Fruit fly (Drosophila melanogaster): ENCODE results near the gene CG33927.

DNA sequence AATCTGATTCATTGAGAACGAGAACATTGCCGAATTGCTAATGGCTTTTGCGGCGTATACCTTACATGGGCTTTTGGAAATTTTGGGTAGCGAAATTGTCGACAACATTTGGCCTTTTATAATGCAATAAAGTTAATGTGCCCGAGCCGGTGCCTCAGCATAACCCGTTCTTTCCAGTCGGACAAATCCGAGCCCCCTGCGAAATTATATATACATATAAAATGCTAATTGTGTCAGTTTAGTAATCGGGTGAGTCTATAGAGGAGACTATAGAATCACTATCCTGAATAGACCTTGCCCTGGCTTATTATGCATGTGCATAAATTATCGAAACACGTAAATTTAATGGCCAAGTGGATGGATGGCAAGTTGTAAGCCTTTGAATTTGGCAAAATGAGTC, 12.0 kb downstream of the CG33927 start:
- TF ChIP-seq CG8478 (optimal IDR thresholded peaks at IDR 0.05) (no peak), psq (optimal IDR thresholded peaks at IDR 0.05) (no peak), Dll (optimal IDR thresholded peaks at IDR 0.05) (no peak)
